Fruit fly (Drosophila melanogaster) whole organism, adult: ENCODE data around the gene Acp36DE.

Source experiments
- CG11617 ChIP-seq: fragments of 200-800 bp; sonication (Bioruptor generic); optimal IDR thresholded peaks from 2 replicates; lab custom pipeline; 2017; ENCODE audit warnings: mild to moderate bottlenecking, missing biosample characterization, missing genetic modification reagents, missing genetic modification characterization
- CG12768 ChIP-seq: fragments of 200-800 bp; sonication (Bioruptor generic); optimal IDR thresholded peaks from 2 replicates; lab custom pipeline; 2017; ENCODE audit warnings: missing biosample characterization, missing genetic modification characterization, mild to moderate bottlenecking, moderate library complexity, missing genetic modification reagents
- CG33017 ChIP-seq: fragments of 200-800 bp; sonication (Bioruptor generic); optimal IDR thresholded peaks from 2 replicates; lab custom pipeline; 2018; ENCODE audit warnings: missing biosample characterization, mild to moderate bottlenecking, missing genetic modification characterization, moderate library complexity
- Clk ChIP-seq: fragments of 200-800 bp; sonication (Bioruptor generic); optimal IDR thresholded peaks from 2 replicates; lab custom pipeline; 2017; ENCODE audit warnings: missing biosample characterization, missing genetic modification characterization
- Crg-1 ChIP-seq: fragments of 200-800 bp; sonication (Bioruptor generic); optimal IDR thresholded peaks from 2 replicates; lab custom pipeline; 2016; ENCODE audit warnings: missing biosample characterization, missing genetic modification characterization
- Hr96 ChIP-seq: fragments of 200-800 bp; sonication (Bioruptor generic); optimal IDR thresholded peaks from 2 replicates; lab custom pipeline; 2016; ENCODE audit warnings: missing biosample characterization, missing genetic modification characterization
- Mnt ChIP-seq: fragments of 200-800 bp; sonication (Bioruptor generic); optimal IDR thresholded peaks from 2 replicates; lab custom pipeline; 2016; ENCODE audit warnings: missing biosample characterization, mild to moderate bottlenecking, missing genetic modification characterization
- cic ChIP-seq: fragments of 200-800 bp; sonication (Bioruptor generic); optimal IDR thresholded peaks from 2 replicates; lab custom pipeline; 2017; ENCODE audit warnings: missing biosample characterization, mild to moderate bottlenecking, missing genetic modification characterization, moderate library complexity
- cnc ChIP-seq, 2 experiments: fragments of >200 bp; optimal IDR thresholded peaks; 2 replicates each; lab custom pipeline; 2017
- kay ChIP-seq: fragments of 200-800 bp; sonication (Bioruptor generic); peaks from one replicate; lab custom pipeline; 2016; ENCODE audit warnings: missing biosample characterization, missing genetic modification characterization, borderline replicate concordance
- ovo ChIP-seq: fragments of 200-800 bp; sonication (Bioruptor generic); optimal IDR thresholded peaks from 2 replicates; lab custom pipeline; 2016; ENCODE audit warnings: missing biosample characterization, missing genetic modification characterization
- tj ChIP-seq: fragments of 200-800 bp; sonication (Bioruptor generic); optimal IDR thresholded peaks from 3 replicates; lab custom pipeline; 2017; ENCODE audit warnings: missing biosample characterization, mild to moderate bottlenecking, missing genetic modification characterization, moderate library complexity
- toe ChIP-seq: fragments of 200-800 bp; sonication (Bioruptor generic); optimal IDR thresholded peaks from 2 replicates; lab custom pipeline; 2016; ENCODE audit warnings: missing biosample characterization, missing genetic modification characterization

DNA sequence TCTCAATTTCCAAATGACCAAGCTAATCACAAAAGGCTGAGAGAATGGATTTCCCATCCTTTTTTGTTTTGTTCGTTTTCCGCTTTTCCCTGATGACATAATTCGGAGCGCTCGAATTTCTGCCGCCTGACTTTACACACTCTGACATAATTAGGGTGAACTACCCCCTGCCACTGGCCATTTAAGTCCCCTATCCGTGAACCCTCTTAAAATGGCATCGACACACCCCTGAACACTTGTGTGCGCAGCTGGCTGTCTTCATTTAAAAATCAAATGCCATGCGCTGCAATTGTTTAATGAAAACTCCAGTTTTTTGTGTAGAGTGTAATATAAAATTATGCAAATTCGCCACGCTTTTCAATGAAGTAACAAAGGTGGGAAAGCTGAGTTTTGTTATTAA, 12.0 kb upstream of the Acp36DE start:
- TF ChIP-seq tj (GFP tag; lab: Kevin White, UChicago) (no peak), kay (GFP tag; lab: Kevin White, UChicago) (no peak), CG12768 (GFP tag; lab: Kevin White, UChicago) (no peak), Crg-1 (no peak), CG11617 (no peak), cic (GFP tag; lab: Kevin White, UChicago) (no peak), cnc (optimal IDR thresholded peaks at IDR 0.05; lab: Kevin White, UChicago) (no peak), CG33017 (tag; lab: Kevin White, UChicago) (no peak), Mnt (GFP tag; lab: Kevin White, UChicago) (no peak), Hr96 (GFP tag; lab: Kevin White, UChicago) (no peak), toe (GFP tag; lab: Kevin White, UChicago) (no peak), Clk (GFP tag; lab: Kevin White, UChicago) (no peak), ovo (GFP tag; lab: Kevin White, UChicago) (no peak)
